Worm (Caenorhabditis elegans) whole organism, young adult: ENCODE data around the gene rpn-9.

Source experiments
- B0019.2 ChIP-seq: fragments of 200-800 bp; sonication (Bioruptor generic); conservative IDR thresholded peaks from 2 replicates; pipeline ENCODE4 v1.3.6; 2022; ENCODE audit warnings: missing genetic modification reagents, missing genetic modification characterization, missing compliant biosample characterization
- C17E4.6 ChIP-seq: fragments of 200-800 bp; sonication (Bioruptor generic); IDR thresholded peaks from 2 replicates; pipeline ENCODE4 v1.3.6; 2022; ENCODE audit warnings: missing genetic modification reagents, missing genetic modification characterization, missing compliant biosample characterization
- F49E8.2 ChIP-seq: sonication (generic microtip); optimal IDR thresholded peaks from 3 replicates; lab custom pipeline; 2017; ENCODE audit warnings: missing genetic modification characterization, mild to moderate bottlenecking, missing compliant biosample characterization, antibody characterized with exemption, moderate library complexity; ENCODE audit not compliant: insufficient read depth
- F52B5.7 ChIP-seq: sonication (generic microtip); optimal IDR thresholded peaks from 2 replicates; lab custom pipeline; 2016; ENCODE audit warnings: mild to moderate bottlenecking, missing genetic modification characterization, missing compliant biosample characterization
- F57A8.1 ChIP-seq: fragments of 200-800 bp; sonication (Bioruptor generic); optimal IDR thresholded peaks from 2 replicates; lab custom pipeline; 2018; ENCODE audit warnings: mild to moderate bottlenecking, missing genetic modification characterization, moderate library complexity, missing compliant biosample characterization
- K11D2.4 ChIP-seq: fragments of 200-800 bp; sonication (Bioruptor generic); IDR thresholded peaks from 2 replicates; pipeline ENCODE4 v1.3.6; 2022; ENCODE audit warnings: missing genetic modification reagents, missing genetic modification characterization, missing compliant biosample characterization
- K12H6.12 ChIP-seq: fragments of 200-800 bp; sonication (Bioruptor generic); optimal IDR thresholded peaks from 2 replicates; lab custom pipeline; 2018; ENCODE audit warnings: mild to moderate bottlenecking, missing genetic modification characterization, missing compliant biosample characterization
- T07F8.4 ChIP-seq: sonication (generic microtip); optimal IDR thresholded peaks from 2 replicates; lab custom pipeline; 2016; ENCODE audit warnings: mild to moderate bottlenecking, missing genetic modification characterization, moderate library complexity, missing compliant biosample characterization
- Y53G8AR.9 ChIP-seq: fragments of 200-800 bp; sonication (Bioruptor generic); conservative IDR thresholded peaks from 2 replicates; pipeline ENCODE4 v1.3.6; 2022; ENCODE audit warnings: missing genetic modification reagents, missing genetic modification characterization, missing compliant biosample characterization
- Y56A3A.18 ChIP-seq: fragments of 200-800 bp; sonication (Bioruptor generic); IDR thresholded peaks from 2 replicates; pipeline ENCODE4 v1.3.6; 2022; ENCODE audit warnings: missing genetic modification reagents, missing genetic modification characterization, missing compliant biosample characterization
- Y67H2A.10 ChIP-seq: fragments of 200-800 bp; sonication (Bioruptor generic); conservative IDR thresholded peaks from 2 replicates; pipeline ENCODE4 v1.3.6; 2022; ENCODE audit warnings: missing genetic modification reagents, missing genetic modification characterization, missing compliant biosample characterization
- ZK185.1 ChIP-seq: sonication (generic microtip); optimal IDR thresholded peaks from 2 replicates; lab custom pipeline; 2016; ENCODE audit warnings: mild to moderate bottlenecking, missing genetic modification characterization, missing compliant biosample characterization; ENCODE audit not compliant: poor library complexity, severe bottlenecking
- akir-1 ChIP-seq: fragments of 200-800 bp; sonication (Bioruptor generic); optimal IDR thresholded peaks from 2 replicates; lab custom pipeline; 2018; ENCODE audit warnings: mild to moderate bottlenecking, missing genetic modification characterization, moderate library complexity, missing compliant biosample characterization
- atf-7 ChIP-seq: sonication (generic microtip); optimal IDR thresholded peaks from 2 replicates; lab custom pipeline; 2017; ENCODE audit warnings: mild to moderate bottlenecking, missing genetic modification characterization, missing compliant biosample characterization
- athp-1 ChIP-seq: sonication (generic microtip); optimal IDR thresholded peaks from 2 replicates; lab custom pipeline; 2017; ENCODE audit warnings: mild to moderate bottlenecking, missing genetic modification characterization, missing compliant biosample characterization
- attf-3 ChIP-seq: fragments of 200-800 bp; sonication (Bioruptor generic); conservative IDR thresholded peaks from 2 replicates; pipeline ENCODE4 v1.3.6; 2022; ENCODE audit warnings: missing genetic modification reagents, missing genetic modification characterization, missing compliant biosample characterization
- attf-6 ChIP-seq: fragments of 200-800 bp; sonication (Bioruptor generic); IDR thresholded peaks from 2 replicates; pipeline ENCODE4 v1.3.6; 2022; ENCODE audit warnings: missing genetic modification reagents, missing genetic modification characterization, missing compliant biosample characterization
- cebp-1 ChIP-seq, 2 experiments: fragments of 200-800 bp in 1 of 2; sonication (Bioruptor generic) in 1 of 2; sonication (generic microtip) in 1 of 2; IDR thresholded peaks in 1 of 2; optimal IDR thresholded peaks in 1 of 2; 2 replicates each; pipeline versions ENCODE4 v1.3.6 to Lab custom; 2017 to 2022; ENCODE audit warnings: missing compliant biosample characterization in 2 of 2, missing genetic modification characterization in 2 of 2, mild to moderate bottlenecking in 1 of 2, missing genetic modification reagents in 1 of 2, moderate library complexity in 1 of 2
- ceh-100 ChIP-seq: fragments of 200-800 bp; sonication (Bioruptor generic); IDR thresholded peaks from 2 replicates; pipeline ENCODE4 v1.3.6; 2022; ENCODE audit warnings: missing genetic modification reagents, missing genetic modification characterization, missing compliant biosample characterization
- ceh-27 ChIP-seq: fragments of 200-800 bp; sonication (Bioruptor generic); optimal IDR thresholded peaks from 2 replicates; lab custom pipeline; 2018; ENCODE audit warnings: mild to moderate bottlenecking, missing genetic modification characterization, moderate library complexity, missing compliant biosample characterization
- die-1 ChIP-seq: sonication (generic microtip); optimal IDR thresholded peaks from 2 replicates; lab custom pipeline; 2016; ENCODE audit warnings: missing genotype, mild to moderate bottlenecking, missing genetic modification characterization, missing compliant biosample characterization
- dox-1 ChIP-seq: fragments of 200-800 bp; sonication (Bioruptor generic); IDR thresholded peaks from 2 replicates; pipeline ENCODE4 v1.3.6; 2022; ENCODE audit warnings: missing genetic modification reagents, missing genetic modification characterization, missing compliant biosample characterization
- egrh-3 ChIP-seq: fragments of 200-800 bp; sonication (Bioruptor generic); IDR thresholded peaks from 2 replicates; pipeline ENCODE4 v1.3.6; 2022; ENCODE audit warnings: missing genetic modification reagents, missing genetic modification characterization, missing compliant biosample characterization
- ets-4 ChIP-seq: fragments of 200-800 bp; sonication (Bioruptor generic); optimal IDR thresholded peaks from 2 replicates; lab custom pipeline; 2018; ENCODE audit warnings: mild to moderate bottlenecking, missing genetic modification characterization, missing compliant biosample characterization
- hmg-20 ChIP-seq: fragments of 200-800 bp; sonication (Bioruptor generic); IDR thresholded peaks from 2 replicates; pipeline ENCODE4 v1.3.6; 2022; ENCODE audit warnings: missing genetic modification reagents, missing genetic modification characterization, missing compliant biosample characterization
- lag-1 ChIP-seq: fragments of 200-800 bp; sonication (Bioruptor generic); IDR thresholded peaks from 2 replicates; pipeline ENCODE4 v1.3.6; 2022; ENCODE audit warnings: missing genetic modification reagents, missing genetic modification characterization, missing compliant biosample characterization
- lin-54 ChIP-seq: fragments of 200-800 bp; sonication (Bioruptor generic); optimal IDR thresholded peaks from 2 replicates; lab custom pipeline; 2018; ENCODE audit warnings: mild to moderate bottlenecking, missing genetic modification characterization, missing compliant biosample characterization
- lir-1 ChIP-seq: fragments of 200-800 bp; sonication (Bioruptor generic); conservative IDR thresholded peaks from 2 replicates; pipeline ENCODE4 v1.3.6; 2022; ENCODE audit warnings: missing genetic modification reagents, missing genetic modification characterization, missing compliant biosample characterization
- madf-10 ChIP-seq: sonication (generic microtip); optimal IDR thresholded peaks from 2 replicates; lab custom pipeline; 2016; ENCODE audit warnings: mild to moderate bottlenecking, missing genetic modification characterization, missing compliant biosample characterization
- madf-3 ChIP-seq: fragments of 200-800 bp; sonication (Bioruptor generic); IDR thresholded peaks from 2 replicates; pipeline ENCODE4 v1.3.6; 2022; ENCODE audit warnings: missing genetic modification reagents, missing genetic modification characterization, missing compliant biosample characterization
- repo-1 ChIP-seq: sonication (generic microtip); optimal IDR thresholded peaks from 2 replicates; lab custom pipeline; 2017; ENCODE audit warnings: mild to moderate bottlenecking, missing genetic modification characterization, missing compliant biosample characterization
- tbx-9 ChIP-seq: sonication (generic microtip); optimal IDR thresholded peaks from 2 replicates; lab custom pipeline; 2016; ENCODE audit warnings: borderline replicate concordance, missing genetic modification characterization, inconsistent platforms, missing compliant biosample characterization
- zfh-2 ChIP-seq: fragments of 200-800 bp; sonication (Bioruptor generic); conservative IDR thresholded peaks from 2 replicates; pipeline ENCODE4 v1.3.6; 2022; ENCODE audit warnings: missing genetic modification reagents, missing genetic modification characterization, missing compliant biosample characterization
- zim-3 ChIP-seq: sonication (generic microtip); optimal IDR thresholded peaks from 2 replicates; lab custom pipeline; 2017; ENCODE audit warnings: mild to moderate bottlenecking, missing genetic modification characterization, moderate library complexity, missing compliant biosample characterization
- ztf-25 ChIP-seq: fragments of 200-800 bp; sonication (Bioruptor generic); IDR thresholded peaks from 2 replicates; pipeline ENCODE4 v1.3.6; 2022; ENCODE audit warnings: missing genetic modification reagents, missing genetic modification characterization, missing compliant biosample characterization
- ztf-28 ChIP-seq: fragments of 200-800 bp; sonication (Bioruptor generic); IDR thresholded peaks from 2 replicates; pipeline ENCODE4 v1.3.6; 2022; ENCODE audit warnings: missing genetic modification reagents, missing genetic modification characterization, missing compliant biosample characterization

rpn-9 gene

DNA sequence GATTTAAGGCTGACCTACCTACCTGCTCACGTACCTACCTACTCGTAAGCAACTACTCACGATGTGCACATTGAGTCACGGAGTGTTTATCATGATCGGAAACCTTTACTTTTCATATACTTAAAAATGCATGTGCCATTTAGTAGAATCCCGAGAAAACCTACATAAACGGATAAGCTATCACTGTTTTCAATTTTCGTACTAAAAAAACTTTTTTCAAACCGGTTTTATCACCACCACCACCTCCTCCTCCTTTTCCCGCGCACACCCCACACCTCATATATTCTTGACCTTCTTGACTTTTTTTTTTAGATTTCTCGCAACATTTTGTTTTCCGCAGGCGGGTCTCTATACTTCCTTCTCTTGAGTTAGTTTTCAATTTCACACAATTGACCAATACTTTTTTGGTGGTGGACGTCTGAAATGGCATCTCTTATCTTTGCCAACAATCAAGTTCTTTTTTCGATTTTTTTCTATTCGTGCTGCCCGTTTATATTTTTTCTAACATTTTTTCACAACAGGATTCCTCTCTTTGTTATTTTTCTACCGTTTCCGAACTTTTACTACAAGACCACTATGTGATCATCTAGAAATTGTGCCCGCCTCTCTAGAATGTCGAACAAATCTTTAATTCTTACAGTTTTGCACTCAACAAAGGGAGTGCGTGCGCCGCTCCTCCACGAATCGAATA, 36.0 kb downstream of the rpn-9 start, which contains the start of gene srap-1:
Gene srap-1 (plus strand): TSS at position 641 of the 691 bp plus-strand sequence.
- TF ChIP-seq hmg-20 (no peak), zim-3 (tag; lab: Kevin White, UChicago) (no peak), Y56A3A.18 (no peak), atf-7 (tag; lab: Kevin White, UChicago) (no peak), C17E4.6 (GFP tag; lab: Robert Waterston, UW) (no peak), T07F8.4 (tag; lab: Kevin White, UChicago) (no peak), dox-1 (GFP tag; lab: Robert Waterston, UW) (no peak), F49E8.2 (tag; lab: Kevin White, UChicago) (no peak), akir-1 (no peak), madf-3 (no peak), Y53G8AR.9 (GFP tag; lab: Robert Waterston, UW) (no peak)
- TF ChIP-seq, all 124 proteins: peak for 0

DNA sequence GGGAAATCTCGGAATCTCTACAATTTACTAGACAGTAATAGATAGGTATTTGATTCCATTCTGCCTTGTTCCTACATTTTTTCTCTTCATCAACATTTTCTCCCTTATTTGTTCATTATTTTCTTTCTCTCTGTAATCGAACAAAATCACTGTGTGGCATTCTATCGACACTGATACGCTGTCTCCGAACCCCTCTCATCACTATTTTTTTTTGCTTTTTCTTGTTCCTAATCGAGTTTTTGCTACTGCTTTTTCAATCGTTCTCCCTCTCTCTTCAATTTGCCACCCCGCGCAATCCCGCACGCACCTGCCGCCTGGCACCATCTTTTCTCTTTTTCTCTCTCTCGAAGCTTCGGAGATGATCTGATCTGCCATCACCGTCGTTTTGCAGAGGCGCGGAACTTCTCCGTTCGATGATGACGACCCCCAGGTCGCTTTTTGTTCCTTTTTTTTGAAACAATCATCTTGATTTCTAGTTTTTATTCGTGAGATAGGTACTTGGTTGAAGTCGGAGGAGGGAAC, 38.4 kb downstream of the rpn-9 start:
- TF ChIP-seq zfh-2 (peak; percentile 54), egrh-3 (GFP tag; lab: Robert Waterston, UW) (peak; percentile 10; the same call in 1 of the 2 replicates), B0019.2 (GFP tag; lab: Robert Waterston, UW) (no peak)

- no peak for TF ChIP-seq lag-1 (GFP tag; lab: Robert Waterston, UW)
- TF ChIP-seq cebp-1 (GFP tag; IDR thresholded peaks at IDR 0.05; lab: Robert Waterston, UW): no peak
- TF ChIP-seq cebp-1 (tag; optimal IDR thresholded peaks at IDR 0.05; lab: Kevin White, UChicago): no peak
- no peak for TF ChIP-seq Y67H2A.10 (GFP tag; lab: Robert Waterston, UW)
- TF ChIP-seq ets-4 (GFP tag; lab: Kevin White, UChicago): no peak
- TF ChIP-seq ztf-25 (GFP tag; lab: Robert Waterston, UW): no peak
These were observed 45.2 kb downstream of the rpn-9 start for ce11 chrII:11193523-11193922.

DNA sequence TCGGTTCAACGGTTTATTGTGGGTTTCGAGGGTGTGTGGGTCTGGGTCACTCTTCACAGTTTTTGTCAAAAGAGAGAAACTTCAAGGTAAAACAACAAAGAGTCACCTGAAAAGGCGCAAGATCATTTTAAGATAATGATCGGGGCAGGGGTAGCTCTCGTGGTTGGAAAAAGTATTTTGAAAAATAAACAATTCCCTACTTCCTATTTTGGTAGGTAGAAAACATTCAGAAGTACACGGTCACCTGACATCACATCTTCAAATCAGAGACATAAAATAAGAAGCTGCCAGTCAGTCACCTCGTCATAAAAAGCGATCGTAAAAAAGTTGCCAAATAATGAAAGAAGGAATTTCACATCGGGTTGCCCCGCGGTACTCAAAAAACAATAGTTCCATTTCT, 46.2 kb downstream of the rpn-9 start:
- TF ChIP-seq ztf-28 (no peak), tbx-9 (tag; lab: Kevin White, UChicago) (no peak), ets-4 (GFP tag; lab: Kevin White, UChicago) (no peak), F49E8.2 (tag; lab: Kevin White, UChicago) (no peak)

- no peak for TF ChIP-seq K11D2.4
- no peak for TF ChIP-seq madf-10
- no peak for TF ChIP-seq F57A8.1 (GFP tag; lab: Kevin White, UChicago)
- no peak for TF ChIP-seq lin-54
- TF ChIP-seq T07F8.4 (tag; lab: Kevin White, UChicago): no peak
- TF ChIP-seq F52B5.7 (tag; lab: Kevin White, UChicago): no peak
- no peak for TF ChIP-seq die-1 (tag; lab: Kevin White, UChicago)
- no peak for TF ChIP-seq ceh-27
- no peak for TF ChIP-seq repo-1 (tag; lab: Kevin White, UChicago)
- TF ChIP-seq ZK185.1 (tag; lab: Kevin White, UChicago): no peak
- no peak for TF ChIP-seq attf-6 (GFP tag; lab: Robert Waterston, UW)
- TF ChIP-seq ztf-25 (GFP tag; lab: Robert Waterston, UW): no peak
- TF ChIP-seq athp-1 (tag; lab: Kevin White, UChicago): no peak
- TF ChIP-seq attf-3 (GFP tag; lab: Robert Waterston, UW): no peak
- TF ChIP-seq lir-1: no peak
- TF ChIP-seq ceh-100 (GFP tag; lab: Robert Waterston, UW): no peak
- TF ChIP-seq B0019.2 (GFP tag; lab: Robert Waterston, UW): no peak
- TF ChIP-seq zfh-2: no peak
- TF ChIP-seq K12H6.12 (tag; lab: Kevin White, UChicago): no peak
These were observed 50.7 kb downstream of the rpn-9 start, which contains the start of gene F37H8.5 for ce11 chrII:11188026-11188425. TSS of gene F37H8.5 (plus strand) at chrII:11188206.
